Fruit fly (Drosophila melanogaster) whole organism, prepupa: Measurements from ENCODE around the gene Hsp27.
A peak's percentile ranks its signal among the peaks of the same experiment; 100 is the strongest.

Experiments used
- Blimp-1 ChIP-seq: fragments of 200-800 bp; sonication (Bioruptor generic); optimal IDR thresholded peaks from 3 replicates; lab custom pipeline; 2017; ENCODE audit warnings: missing biosample characterization, missing genetic modification characterization, mild to moderate bottlenecking, moderate library complexity, missing genetic modification reagents
- CG10631 ChIP-seq: fragments of 200-800 bp; sonication (Bioruptor generic); optimal IDR thresholded peaks from 2 replicates; lab custom pipeline; 2016; ENCODE audit warnings: missing biosample characterization, missing genetic modification characterization
- CG10669 ChIP-seq: fragments of 200-800 bp; sonication (Bioruptor generic); optimal IDR thresholded peaks from 3 replicates; lab custom pipeline; 2018; ENCODE audit warnings: missing biosample characterization, mild to moderate bottlenecking, missing genetic modification characterization, moderate library complexity
- CG11762 ChIP-seq: fragments of 200-800 bp; sonication (Bioruptor generic); optimal IDR thresholded peaks from 3 replicates; lab custom pipeline; 2016; ENCODE audit warnings: missing biosample characterization, missing genetic modification characterization; ENCODE audit not compliant: insufficient read depth
- CG11902 ChIP-seq: fragments of 200-800 bp; sonication (Bioruptor generic); optimal IDR thresholded peaks from 3 replicates; lab custom pipeline; 2016; ENCODE audit warnings: missing biosample characterization, missing genetic modification characterization
- CG15336 ChIP-seq: fragments of 200-800 bp; sonication (Bioruptor generic); IDR thresholded peaks from 2 replicates; pipeline ENCODE4 v1.3.6; 2022; ENCODE audit warnings: missing biosample characterization, missing genetic modification characterization
- CG1621 ChIP-seq: fragments of 200-800 bp; sonication (Bioruptor generic); optimal IDR thresholded peaks from 3 replicates; lab custom pipeline; 2018; ENCODE audit warnings: missing biosample characterization, mild to moderate bottlenecking, missing genetic modification characterization
- CG16779 ChIP-seq: fragments of 200-800 bp; sonication (Bioruptor generic); optimal IDR thresholded peaks from 3 replicates; lab custom pipeline; 2017; ENCODE audit warnings: missing biosample characterization, mild to moderate bottlenecking, missing genetic modification characterization
- CG3032 ChIP-seq: fragments of 200-800 bp; optimal IDR thresholded peaks from 2 replicates; lab custom pipeline; 2019; ENCODE audit warnings: missing biosample characterization, mild to moderate bottlenecking, missing genetic modification characterization, moderate library complexity
- CG32006 ChIP-seq: fragments of 200-800 bp; sonication (Bioruptor generic); optimal IDR thresholded peaks from 3 replicates; lab custom pipeline; 2017; ENCODE audit warnings: missing biosample characterization, mild to moderate bottlenecking, missing genetic modification characterization
- CG34406 ChIP-seq: fragments of 200-800 bp; sonication (Bioruptor generic); optimal IDR thresholded peaks from 3 replicates; lab custom pipeline; 2016; ENCODE audit warnings: missing biosample characterization, missing genetic modification characterization
- CG3919 ChIP-seq: fragments of 200-800 bp; sonication (Bioruptor generic); optimal IDR thresholded peaks from 3 replicates; lab custom pipeline; 2016; ENCODE audit warnings: missing biosample characterization, missing genetic modification characterization
- CG6163 ChIP-seq: fragments of 200-800 bp; sonication (Bioruptor generic); IDR thresholded peaks from 3 replicates; pipeline ENCODE4 v1.3.6; 2022; ENCODE audit warnings: missing biosample characterization, missing genetic modification characterization
- CG6276 ChIP-seq: fragments of 200-800 bp; sonication (Bioruptor generic); optimal IDR thresholded peaks from 2 replicates; lab custom pipeline; 2017; ENCODE audit warnings: missing biosample characterization, mild to moderate bottlenecking, missing genetic modification characterization
- CG6792 ChIP-seq: fragments of 200-800 bp; sonication (Bioruptor generic); optimal IDR thresholded peaks from 3 replicates; lab custom pipeline; 2016; ENCODE audit warnings: missing biosample characterization, missing genetic modification characterization
- CG6808 ChIP-seq: fragments of 200-800 bp; sonication (Bioruptor generic); optimal IDR thresholded peaks from 3 replicates; lab custom pipeline; 2017; ENCODE audit warnings: missing biosample characterization, missing genetic modification characterization, mild to moderate bottlenecking, moderate library complexity, missing genetic modification reagents
- CG6854 ChIP-seq: fragments of 200-800 bp; sonication (Bioruptor generic); optimal IDR thresholded peaks from 2 replicates; lab custom pipeline; 2017; ENCODE audit warnings: missing biosample characterization, mild to moderate bottlenecking, missing genetic modification characterization
- CG8119 ChIP-seq: fragments of 200-800 bp; sonication (Bioruptor generic); IDR thresholded peaks from 3 replicates; pipeline ENCODE4 v1.3.6; 2022; ENCODE audit warnings: missing biosample characterization, missing genetic modification characterization
- CG8319 ChIP-seq: fragments of 200-800 bp; sonication (Bioruptor generic); optimal IDR thresholded peaks from 3 replicates; lab custom pipeline; 2016; ENCODE audit warnings: missing biosample characterization, missing genetic modification characterization
- CG8632 ChIP-seq: fragments of 200-800 bp; sonication (Bioruptor generic); optimal IDR thresholded peaks from 3 replicates; lab custom pipeline; 2016; ENCODE audit warnings: missing biosample characterization, missing genetic modification characterization
- CG9139 ChIP-seq: fragments of 200-800 bp; sonication (Bioruptor generic); optimal IDR thresholded peaks from 3 replicates; lab custom pipeline; 2017; ENCODE audit warnings: missing biosample characterization, mild to moderate bottlenecking, missing genetic modification characterization
- Eip78C ChIP-seq: fragments of 200-800 bp; sonication (Bioruptor generic); peaks from one replicate; lab custom pipeline; 2016; ENCODE audit warnings: missing biosample characterization, missing genetic modification characterization
- Eip93F ChIP-seq: fragments of 200-800 bp; sonication (Bioruptor generic); optimal IDR thresholded peaks from 2 replicates; lab custom pipeline; 2016; ENCODE audit warnings: missing biosample characterization, mild to moderate bottlenecking, missing genetic modification characterization
- Ets21C ChIP-seq: fragments of 200-800 bp; sonication (Bioruptor generic); optimal IDR thresholded peaks from 3 replicates; lab custom pipeline; 2016; ENCODE audit warnings: missing biosample characterization, missing genetic modification characterization
- Ets96B ChIP-seq: fragments of 200-800 bp; optimal IDR thresholded peaks from 2 replicates; lab custom pipeline; 2019; ENCODE audit warnings: missing biosample characterization, mild to moderate bottlenecking, missing genetic modification characterization, moderate library complexity
- Gug ChIP-seq: fragments of 200-800 bp; sonication (Bioruptor generic); IDR thresholded peaks from 2 replicates; pipeline ENCODE4 v1.3.6; 2022; ENCODE audit warnings: missing biosample characterization, missing genetic modification characterization
- Hr38 ChIP-seq: sonication (Bioruptor generic); optimal IDR thresholded peaks from 2 replicates; lab custom pipeline; 2016; ENCODE audit warnings: missing biosample characterization, missing genetic modification characterization
- Hr39 ChIP-seq: fragments of 200-800 bp; sonication (Bioruptor generic); optimal IDR thresholded peaks from 2 replicates; lab custom pipeline; 2016; ENCODE audit warnings: missing biosample characterization, missing genetic modification characterization
- Hr4 ChIP-seq: fragments of 200-800 bp; sonication (Bioruptor generic); optimal IDR thresholded peaks from 3 replicates; lab custom pipeline; 2016; ENCODE audit warnings: missing biosample characterization, missing genetic modification characterization
- Met ChIP-seq: fragments of 200-800 bp; sonication (Bioruptor generic); optimal IDR thresholded peaks from 3 replicates; lab custom pipeline; 2016; ENCODE audit warnings: missing biosample characterization, missing genetic modification characterization
- Sox14 ChIP-seq: fragments of 200-800 bp; sonication (Bioruptor generic); optimal IDR thresholded peaks from 3 replicates; lab custom pipeline; 2016; ENCODE audit warnings: missing biosample characterization, missing genetic modification characterization
- achi ChIP-seq: fragments of 200-800 bp; sonication (Bioruptor generic); optimal IDR thresholded peaks from 3 replicates; lab custom pipeline; 2016; ENCODE audit warnings: missing biosample characterization, missing genetic modification characterization
- acj6 ChIP-seq: fragments of 200-800 bp; sonication (Bioruptor generic); optimal IDR thresholded peaks from 3 replicates; lab custom pipeline; 2016; ENCODE audit warnings: missing biosample characterization, missing genetic modification characterization
- cyc ChIP-seq: fragments of 200-800 bp; sonication (Bioruptor generic); optimal IDR thresholded peaks from 3 replicates; lab custom pipeline; 2016; ENCODE audit warnings: missing biosample characterization, missing genetic modification characterization
- dac ChIP-seq: fragments of 200-800 bp; sonication (Bioruptor generic); optimal IDR thresholded peaks from 2 replicates; lab custom pipeline; 2017; ENCODE audit warnings: missing biosample characterization, mild to moderate bottlenecking, missing genetic modification characterization
- dsx ChIP-seq: fragments of 200-800 bp; optimal IDR thresholded peaks from 3 replicates; lab custom pipeline; 2019; ENCODE audit warnings: missing biosample characterization, mild to moderate bottlenecking, missing genetic modification characterization, moderate library complexity; ENCODE audit not compliant: poor library complexity, severe bottlenecking
- eg ChIP-seq: fragments of 200-800 bp; sonication (Bioruptor generic); IDR thresholded peaks from 3 replicates; pipeline ENCODE4 v1.3.6; 2022; ENCODE audit warnings: missing biosample characterization, missing genetic modification characterization
- esn ChIP-seq: fragments of 200-800 bp; sonication (Bioruptor generic); optimal IDR thresholded peaks from 2 replicates; lab custom pipeline; 2016; ENCODE audit warnings: missing biosample characterization, mild to moderate bottlenecking, missing genetic modification characterization, moderate library complexity
- fd85E ChIP-seq: fragments of 200-800 bp; sonication (Bioruptor generic); optimal IDR thresholded peaks from 3 replicates; lab custom pipeline; 2016; ENCODE audit warnings: missing biosample characterization, missing genetic modification characterization
- lz ChIP-seq: fragments of 200-800 bp; sonication (Bioruptor generic); optimal IDR thresholded peaks from 3 replicates; lab custom pipeline; 2016; ENCODE audit warnings: missing biosample characterization, missing genetic modification characterization
- net ChIP-seq: fragments of 200-800 bp; sonication (Bioruptor generic); optimal IDR thresholded peaks from 3 replicates; lab custom pipeline; 2016; ENCODE audit warnings: missing biosample characterization, missing genetic modification characterization
- pdm3 ChIP-seq: fragments of 200-800 bp; sonication (Bioruptor generic); optimal IDR thresholded peaks from 3 replicates; lab custom pipeline; 2016; ENCODE audit warnings: missing biosample characterization, missing genetic modification characterization
- spab ChIP-seq: fragments of 200-800 bp; sonication (Bioruptor generic); optimal IDR thresholded peaks from 2 replicates; lab custom pipeline; 2017; ENCODE audit warnings: missing biosample characterization, mild to moderate bottlenecking, missing genetic modification characterization, missing genetic modification reagents
- ss ChIP-seq, 2 experiments: fragments of 200-800 bp; sonication (Bioruptor generic); optimal IDR thresholded peaks; 2 replicates in 1 of 2; 3 replicates in 1 of 2; lab custom pipeline; 2017 to 2018; ENCODE audit warnings: mild to moderate bottlenecking in 2 of 2, missing biosample characterization in 2 of 2, missing genetic modification characterization in 2 of 2, moderate library complexity in 1 of 2
- vri ChIP-seq: fragments of 200-800 bp; sonication (Bioruptor generic); optimal IDR thresholded peaks from 3 replicates; lab custom pipeline; 2016; ENCODE audit warnings: missing biosample characterization, mild to moderate bottlenecking, missing genetic modification characterization

Hsp27 gene

DNA sequence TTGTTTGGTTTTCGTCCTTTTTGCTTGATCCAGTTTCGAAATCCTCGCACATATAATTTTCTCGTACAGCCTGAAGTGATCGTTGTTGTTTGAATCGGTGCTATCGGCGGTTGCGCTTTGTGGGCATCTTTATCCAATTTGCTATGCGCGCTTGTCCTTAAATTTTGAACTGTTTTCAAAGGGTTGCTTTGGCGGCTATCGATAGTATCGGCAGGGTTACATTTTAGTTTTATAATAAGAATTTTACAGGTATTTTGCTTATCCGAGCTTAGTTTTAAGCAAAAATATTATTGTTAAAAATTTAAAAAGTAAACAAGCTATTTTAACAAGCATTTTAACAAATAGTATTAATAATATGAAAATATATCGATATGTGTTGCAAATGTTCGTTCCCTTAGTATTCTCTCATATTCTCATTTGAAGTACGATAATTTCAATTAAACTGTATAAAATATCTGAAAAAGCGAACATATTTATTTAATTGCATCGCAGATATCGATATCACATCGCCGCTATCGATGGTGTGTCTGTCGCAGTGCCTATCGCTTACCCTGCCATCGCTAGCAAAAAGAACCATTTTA is 16.9 kb upstream of the Hsp27 start, which contains the start of the genes Klp67A and CG4452 (continued):
- peak; percentile 4 for TF ChIP-seq CG11902 (GFP tag; lab: Kevin White, UChicago)
- TF ChIP-seq lz (GFP tag; lab: Kevin White, UChicago), result peak; percentile 38
- TF ChIP-seq CG8319 (GFP tag; lab: Kevin White, UChicago), result no peak
- TF ChIP-seq cyc, result peak; percentile 30
- no peak for TF ChIP-seq Hr4
- no peak for TF ChIP-seq Hr39
- no peak for TF ChIP-seq Gug (GFP tag; lab: Robert Waterston, UW)
- TF ChIP-seq CG6808 (GFP tag; lab: Kevin White, UChicago), result no peak
- no peak for TF ChIP-seq CG10669 (GFP tag; lab: Kevin White, UChicago)
- TF ChIP-seq ss (GFP tag; optimal IDR thresholded peaks at IDR 0.05; lab: Kevin White, UChicago), result no peak
- TF ChIP-seq, all 60 proteins: peak for 13

DNA sequence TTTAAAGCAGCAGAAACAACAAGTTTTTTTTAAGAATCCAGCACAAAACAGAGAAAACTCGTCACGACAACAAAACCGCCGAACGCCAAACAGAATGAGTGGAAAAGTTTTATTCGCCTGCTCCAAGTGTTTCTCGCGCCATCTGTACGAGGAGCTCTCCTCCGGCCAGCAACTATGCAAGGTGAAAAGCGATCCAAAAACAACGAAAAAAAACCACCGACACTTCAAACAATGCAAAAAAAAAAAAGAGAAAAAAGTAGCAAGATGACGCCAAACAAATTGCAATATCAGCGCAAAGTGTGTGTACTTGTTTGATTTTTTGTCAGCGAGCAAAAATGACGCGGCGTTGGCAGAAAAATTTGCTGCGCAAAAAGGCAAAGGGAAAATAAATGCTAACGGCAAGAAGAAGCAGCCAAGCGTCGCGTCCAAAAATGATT is 16.4 kb upstream of the Hsp27 start:
- peak; percentile 84 for TF ChIP-seq CG9139
- peak; percentile 46 for TF ChIP-seq CG10669 (GFP tag; lab: Kevin White, UChicago)
- peak; percentile 41 for TF ChIP-seq CG1621 (tag; lab: Kevin White, UChicago)
- peak; percentile 78 to 81 for TF ChIP-seq ss (GFP tag; optimal IDR thresholded peaks at IDR 0.05; lab: Kevin White, UChicago)
- TF ChIP-seq achi, result no peak
- peak; percentile 72 for TF ChIP-seq CG15336 (GFP tag; lab: Robert Waterston, UW)
- TF ChIP-seq Blimp-1 (GFP tag; lab: Kevin White, UChicago), result no peak
- no peak for TF ChIP-seq net (GFP tag; lab: Kevin White, UChicago)
- TF ChIP-seq vri (GFP tag; lab: Kevin White, UChicago), result no peak
- TF ChIP-seq CG6808 (GFP tag; lab: Kevin White, UChicago), result peak; percentile 77
- TF ChIP-seq CG16779 (tag; lab: Kevin White, UChicago), result peak; percentile 84
- no peak for TF ChIP-seq Gug (GFP tag; lab: Robert Waterston, UW)
- no peak for TF ChIP-seq fd85E (GFP tag; lab: Kevin White, UChicago)
- TF ChIP-seq spab, result peak; percentile 59
- peak; percentile 41 for TF ChIP-seq dsx (GFP tag; lab: Kevin White, UChicago)
- peak; percentile 8 for TF ChIP-seq CG3032 (tag; lab: Kevin White, UChicago)
- no peak for TF ChIP-seq CG3919 (GFP tag; lab: Kevin White, UChicago)
- peak; percentile 27 for TF ChIP-seq Eip78C
- no peak for TF ChIP-seq pdm3
- TF ChIP-seq eg, result peak; percentile 81
- no peak for TF ChIP-seq Hr38 (GFP tag; lab: Kevin White, UChicago)
- TF ChIP-seq CG6163 (GFP tag; lab: Robert Waterston, UW), result peak; percentile 59; the same call in 1 of the 3 replicates
- TF ChIP-seq acj6, result no peak
- peak; percentile 54 for TF ChIP-seq CG6854 (GFP tag; lab: Kevin White, UChicago)
- peak; percentile 88 for TF ChIP-seq CG6276 (GFP tag; lab: Kevin White, UChicago)
- TF ChIP-seq Ets21C, result no peak
- TF ChIP-seq Ets96B (tag; lab: Kevin White, UChicago), result peak; percentile 24
- no peak for TF ChIP-seq Met
- TF ChIP-seq CG6792, result no peak
- no peak for TF ChIP-seq esn (GFP tag; lab: Kevin White, UChicago)
- TF ChIP-seq Eip93F (GFP tag; lab: Kevin White, UChicago), result no peak
- TF ChIP-seq CG10631, result no peak
- TF ChIP-seq CG11762 (GFP tag; lab: Kevin White, UChicago), result no peak
- no peak for TF ChIP-seq CG32006 (GFP tag; lab: Kevin White, UChicago)
- TF ChIP-seq CG8119 (GFP tag; lab: Robert Waterston, UW), result peak; percentile 72; the same call in 2 of the 3 replicates
- TF ChIP-seq CG34406 (GFP tag; lab: Kevin White, UChicago), result peak; percentile 20
- peak; percentile 26 for TF ChIP-seq dac (GFP tag; lab: Kevin White, UChicago)
- TF ChIP-seq Sox14 (GFP tag; lab: Kevin White, UChicago), result peak; percentile 30
- TF ChIP-seq CG8632 (GFP tag; lab: Kevin White, UChicago), result no peak
